Fruit fly (Drosophila melanogaster) whole organism, embryonic: ENCODE data around the gene AlaRS-m.

Source experiments
- Awh ChIP-seq: fragments of 200-800 bp; sonication (Bioruptor generic); IDR thresholded peaks from 2 replicates; pipeline ENCODE4, ENCODE4 v1.3.6; 2022; ENCODE audit warnings: missing biosample characterization, missing genetic modification characterization
- CG11247 ChIP-seq: fragments of 200-800 bp; sonication (Bioruptor generic); IDR thresholded peaks from 2 replicates; pipeline ENCODE4 v1.3.6; 2022; ENCODE audit warnings: missing biosample characterization, missing genetic modification characterization
- CG11456 ChIP-seq: fragments of 200-800 bp; sonication (Bioruptor generic); IDR thresholded peaks from 3 replicates; pipeline ENCODE4 v1.3.6; 2022; ENCODE audit warnings: missing biosample characterization, missing genetic modification characterization
- CG12236 ChIP-seq: fragments of 200-800 bp; sonication (Bioruptor generic); optimal IDR thresholded peaks from 2 replicates; lab custom pipeline; 2016; ENCODE audit warnings: missing biosample characterization, missing genetic modification characterization
- CG15479 ChIP-seq: fragments of 200-800 bp; sonication (Bioruptor generic); optimal IDR thresholded peaks from 3 replicates; lab custom pipeline; 2019; ENCODE audit warnings: missing biosample characterization, mild to moderate bottlenecking, missing genetic modification characterization, moderate library complexity
- CG1602 ChIP-seq: fragments of 200-800 bp; sonication (Bioruptor generic); optimal IDR thresholded peaks from 3 replicates; lab custom pipeline; 2016; ENCODE audit warnings: missing biosample characterization, missing genetic modification characterization
- CG16863 ChIP-seq: fragments of 200-800 bp; sonication (Bioruptor generic); optimal IDR thresholded peaks from 3 replicates; lab custom pipeline; 2016; ENCODE audit warnings: missing biosample characterization, missing genetic modification characterization
- CG1792 ChIP-seq: fragments of 200-800 bp; sonication (Bioruptor generic); optimal IDR thresholded peaks from 2 replicates; lab custom pipeline; 2016; ENCODE audit warnings: missing biosample characterization, missing genetic modification characterization
- CG31365 ChIP-seq: fragments of 200-800 bp; sonication (Bioruptor generic); optimal IDR thresholded peaks from 2 replicates; lab custom pipeline; 2018; ENCODE audit warnings: missing biosample characterization, mild to moderate bottlenecking, missing genetic modification characterization
- CG32772 ChIP-seq: fragments of 200-800 bp; sonication (Bioruptor generic); IDR thresholded peaks from 2 replicates; pipeline ENCODE4 v1.3.6; 2022; ENCODE audit warnings: missing biosample characterization, missing genetic modification characterization
- CG4707 ChIP-seq: fragments of 200-800 bp; sonication (Bioruptor generic); optimal IDR thresholded peaks from 2 replicates; lab custom pipeline; 2018; ENCODE audit warnings: missing biosample characterization, mild to moderate bottlenecking, missing genetic modification characterization, moderate library complexity
- CG6854 ChIP-seq: fragments of 200-800 bp; sonication (Bioruptor generic); optimal IDR thresholded peaks from 3 replicates; lab custom pipeline; 2017; ENCODE audit warnings: missing biosample characterization, mild to moderate bottlenecking, missing genetic modification characterization
- CG9215 ChIP-seq: fragments of 200-800 bp; sonication (Bioruptor generic); IDR thresholded peaks from 2 replicates; pipeline ENCODE4 v1.3.6; 2022; ENCODE audit warnings: missing biosample characterization, missing genetic modification characterization
- Camta ChIP-seq: fragments of 200-800 bp; sonication (Bioruptor generic); optimal IDR thresholded peaks from 2 replicates; lab custom pipeline; 2016; ENCODE audit warnings: missing biosample characterization, missing genetic modification characterization
- CoRest ChIP-seq: fragments of 200-800 bp; sonication (Bioruptor generic); optimal IDR thresholded peaks from 3 replicates; lab custom pipeline; 2018; ENCODE audit warnings: missing biosample characterization, mild to moderate bottlenecking, missing genetic modification characterization, moderate library complexity
- Deaf1 ChIP-seq: fragments of 200-800 bp; optimal IDR thresholded peaks from 3 replicates; lab custom pipeline; 2019; ENCODE audit warnings: missing biosample characterization, mild to moderate bottlenecking, missing genetic modification characterization, moderate library complexity
- Dek ChIP-seq: fragments of 200-800 bp; sonication (Bioruptor generic); optimal IDR thresholded peaks from 3 replicates; lab custom pipeline; 2019; ENCODE audit warnings: missing biosample characterization, mild to moderate bottlenecking, missing genetic modification characterization, moderate library complexity
- Ets65A ChIP-seq: fragments of 200-800 bp; sonication (Bioruptor generic); peaks from one replicate; lab custom pipeline; 2016; ENCODE audit warnings: missing biosample characterization, missing genetic modification characterization
- Fer1 ChIP-seq: fragments of 200-800 bp; sonication (Bioruptor generic); optimal IDR thresholded peaks from 2 replicates; lab custom pipeline; 2017; ENCODE audit warnings: missing biosample characterization, mild to moderate bottlenecking, missing genetic modification characterization
- Fer2 ChIP-seq: fragments of 200-800 bp; sonication (Bioruptor generic); optimal IDR thresholded peaks from 2 replicates; lab custom pipeline; 2018; ENCODE audit warnings: missing biosample characterization, mild to moderate bottlenecking, missing genetic modification characterization, moderate library complexity
- H2.0 ChIP-seq: fragments of 200-800 bp; sonication (Bioruptor generic); IDR thresholded peaks from 2 replicates; pipeline ENCODE4 v1.3.6; 2022; ENCODE audit warnings: missing biosample characterization, missing genetic modification characterization
- Hand ChIP-seq: fragments of 200-800 bp; sonication (Bioruptor generic); optimal IDR thresholded peaks from 2 replicates; lab custom pipeline; 2017; ENCODE audit warnings: mild to moderate bottlenecking, missing biosample characterization, missing genetic modification reagents, missing genetic modification characterization
- HmgD ChIP-seq: fragments of 200-800 bp; sonication (Bioruptor generic); optimal IDR thresholded peaks from 3 replicates; lab custom pipeline; 2016; ENCODE audit warnings: missing biosample characterization, missing genetic modification characterization
- Hr51 ChIP-seq, 2 experiments: fragments of 200-800 bp; sonication (Bioruptor generic); optimal IDR thresholded peaks; 2 replicates in 1 of 2; 3 replicates in 1 of 2; lab custom pipeline; 2016 to 2018; ENCODE audit warnings: missing biosample characterization in 2 of 2, missing genetic modification characterization in 2 of 2, mild to moderate bottlenecking in 1 of 2, moderate library complexity in 1 of 2
- MESR4 ChIP-seq: fragments of 200-800 bp; sonication (Bioruptor generic); optimal IDR thresholded peaks from 2 replicates; lab custom pipeline; 2018; ENCODE audit warnings: missing biosample characterization, mild to moderate bottlenecking, missing genetic modification characterization, moderate library complexity
- Mad ChIP-seq: fragments of 200-800 bp; sonication (Bioruptor generic); optimal IDR thresholded peaks from 2 replicates; lab custom pipeline; 2016; ENCODE audit warnings: missing biosample characterization, missing genetic modification characterization
- Myb ChIP-seq: fragments of 200-800 bp; sonication (Bioruptor generic); optimal IDR thresholded peaks from 2 replicates; lab custom pipeline; 2016; ENCODE audit warnings: missing biosample characterization, missing genetic modification characterization
- NFAT ChIP-seq: fragments of 200-800 bp; sonication (Bioruptor generic); IDR thresholded peaks from 2 replicates; pipeline ENCODE4 v1.3.6; 2022; ENCODE audit warnings: missing biosample characterization, missing genetic modification characterization
- PHDP ChIP-seq: fragments of 200-800 bp; sonication (Bioruptor generic); optimal IDR thresholded peaks from 3 replicates; lab custom pipeline; 2018; ENCODE audit warnings: missing biosample characterization, mild to moderate bottlenecking, missing genetic modification characterization, moderate library complexity
- Poxn ChIP-seq: fragments of 200-800 bp; sonication (Bioruptor generic); IDR thresholded peaks from 2 replicates; pipeline ENCODE4 v1.3.6; 2022; ENCODE audit warnings: missing biosample characterization, missing genetic modification characterization
- Scr ChIP-seq: fragments of 200-800 bp; sonication (Bioruptor generic); IDR thresholded peaks from 2 replicates; pipeline ENCODE4 v1.3.6; 2022; ENCODE audit warnings: missing biosample characterization, missing genetic modification characterization; ENCODE audit not compliant: partially characterized antibody
- Sox100B ChIP-seq: fragments of 200-800 bp; sonication (Bioruptor generic); optimal IDR thresholded peaks from 3 replicates; lab custom pipeline; 2018; ENCODE audit warnings: missing biosample characterization, mild to moderate bottlenecking, missing genetic modification characterization
- Sry-β ChIP-seq: fragments of 200-800 bp; sonication (Bioruptor generic); optimal IDR thresholded peaks from 2 replicates; lab custom pipeline; 2018; ENCODE audit warnings: missing biosample characterization, mild to moderate bottlenecking, missing genetic modification characterization, moderate library complexity
- Sry-δ ChIP-seq: fragments of 200-800 bp; sonication (Bioruptor generic); optimal IDR thresholded peaks from 2 replicates; lab custom pipeline; 2016; ENCODE audit warnings: missing biosample characterization, missing genetic modification characterization
- Stat92E ChIP-seq, 3 experiments: fragments of >200 bp in 2 of 3; fragments of 200-800 bp in 1 of 3; sonication (Bioruptor generic) in 1 of 3; optimal IDR thresholded peaks; 2 replicates each; lab custom pipeline; 2017 to 2019; ENCODE audit warnings: missing biosample characterization in 3 of 3, missing genetic modification characterization in 3 of 3, mild to moderate bottlenecking in 1 of 3, moderate library complexity in 1 of 3
- Xbp1 ChIP-seq: fragments of 200-800 bp; sonication (Bioruptor generic); optimal IDR thresholded peaks from 3 replicates; lab custom pipeline; 2016; ENCODE audit warnings: missing biosample characterization, mild to moderate bottlenecking, missing genetic modification characterization
- ac ChIP-seq: fragments of 200-800 bp; sonication (Bioruptor generic); optimal IDR thresholded peaks from 3 replicates; lab custom pipeline; 2017; ENCODE audit warnings: missing biosample characterization, mild to moderate bottlenecking, missing genetic modification characterization
- ase ChIP-seq: fragments of 200-800 bp; sonication (Bioruptor generic); IDR thresholded peaks from 3 replicates; pipeline ENCODE4 v1.3.6; 2022; ENCODE audit warnings: missing biosample characterization, missing genetic modification characterization
- br ChIP-seq: fragments of >200 bp; optimal IDR thresholded peaks from 2 replicates; lab custom pipeline; 2017
- cas ChIP-seq: fragments of 200-800 bp; sonication (Bioruptor generic); IDR thresholded peaks from 2 replicates; pipeline ENCODE4 v1.3.6; 2022; ENCODE audit warnings: missing biosample characterization, missing genetic modification characterization
- cg ChIP-seq: fragments of 200-800 bp; sonication (Bioruptor generic); optimal IDR thresholded peaks from 3 replicates; lab custom pipeline; 2019; ENCODE audit warnings: missing biosample characterization, mild to moderate bottlenecking, missing genetic modification characterization, moderate library complexity
- chm ChIP-seq: fragments of 200-800 bp; sonication (Bioruptor generic); IDR thresholded peaks from 2 replicates; pipeline ENCODE4 v1.3.6; 2022; ENCODE audit warnings: missing biosample characterization, missing genetic modification characterization
- croc ChIP-seq: fragments of 200-800 bp; sonication (Bioruptor generic); conservative IDR thresholded peaks from 3 replicates; pipeline ENCODE4 v1.3.6; 2022; ENCODE audit warnings: missing biosample characterization, missing genetic modification characterization
- dan ChIP-seq: fragments of 200-800 bp; sonication (Bioruptor generic); IDR thresholded peaks from 2 replicates; pipeline ENCODE4 v1.3.6; 2022; ENCODE audit warnings: missing biosample characterization, missing genetic modification characterization
- gce ChIP-seq: fragments of 200-800 bp; sonication (Bioruptor generic); IDR thresholded peaks from 3 replicates; pipeline ENCODE4 v1.3.6; 2022; ENCODE audit warnings: missing biosample characterization, missing genetic modification characterization
- nom ChIP-seq: fragments of 200-800 bp; sonication (Bioruptor generic); optimal IDR thresholded peaks from 2 replicates; lab custom pipeline; 2017; ENCODE audit warnings: missing biosample characterization, missing genetic modification characterization, mild to moderate bottlenecking, moderate library complexity, missing genetic modification reagents
- odd ChIP-seq: fragments of 200-800 bp; sonication (Bioruptor generic); optimal IDR thresholded peaks from 2 replicates; lab custom pipeline; 2017; ENCODE audit warnings: missing biosample characterization, mild to moderate bottlenecking, missing genetic modification characterization
- pfk ChIP-seq: fragments of 200-800 bp; sonication (Bioruptor generic); optimal IDR thresholded peaks from 2 replicates; lab custom pipeline; 2018; ENCODE audit warnings: missing biosample characterization, mild to moderate bottlenecking, missing genetic modification characterization, moderate library complexity
- prd ChIP-seq, 3 experiments: fragments of >200 bp in 2 of 3; fragments of 200-800 bp in 1 of 3; sonication (Bioruptor generic) in 1 of 3; optimal IDR thresholded peaks in 2 of 3; IDR thresholded peaks in 1 of 3; 2 replicates in 2 of 3; 3 replicates in 1 of 3; pipeline versions ENCODE4 v1.3.6 to Lab custom; 2017 to 2022; ENCODE audit warnings: missing biosample characterization in 1 of 3, missing genetic modification characterization in 1 of 3
- pros ChIP-seq: fragments of 200-800 bp; sonication (Bioruptor generic); optimal IDR thresholded peaks from 3 replicates; lab custom pipeline; 2019; ENCODE audit warnings: missing biosample characterization, mild to moderate bottlenecking, missing genetic modification characterization, moderate library complexity
- ssp ChIP-seq: fragments of 200-800 bp; sonication (Bioruptor generic); IDR thresholded peaks from 2 replicates; pipeline ENCODE4 v1.3.6; 2022; ENCODE audit warnings: missing biosample characterization, missing genetic modification characterization
- zfh1 ChIP-seq: fragments of 200-800 bp; sonication (Bioruptor generic); IDR thresholded peaks from 3 replicates; pipeline ENCODE4 v1.3.6; 2022; ENCODE audit warnings: missing biosample characterization, missing genetic modification characterization

Gene AlaRS-m

DNA sequence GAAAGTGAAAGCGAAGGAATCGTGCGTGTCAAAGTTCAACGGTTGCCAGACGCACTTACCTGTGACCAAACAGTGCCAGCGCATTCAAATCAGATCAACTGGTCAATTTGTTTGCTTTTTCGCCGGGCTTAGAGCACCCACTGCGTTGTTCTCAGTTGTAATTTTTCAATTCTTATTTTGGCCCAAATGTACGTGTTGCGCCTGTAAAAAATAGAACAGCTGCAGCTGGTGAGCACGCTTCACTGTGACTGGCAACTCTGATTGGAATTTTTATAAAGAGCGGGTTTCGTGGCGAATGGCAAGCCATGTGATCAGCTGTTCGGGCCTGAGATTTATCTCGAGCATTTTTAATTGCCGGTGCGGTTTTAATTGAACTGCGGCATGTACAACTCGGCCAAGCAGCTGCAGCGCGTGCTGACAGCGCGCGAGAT is at the start of gene AlaRS-m, which contains the start of gene Fitm (continued):
- TF ChIP-seq Mad (GFP tag; lab: Kevin White, UChicago): no peak
- no peak for TF ChIP-seq CG12236 (GFP tag; lab: Kevin White, UChicago)
- no peak for TF ChIP-seq Hr51 (GFP tag; optimal IDR thresholded peaks at IDR 0.05; lab: Kevin White, UChicago)
- TF ChIP-seq Dek (tag; lab: Kevin White, UChicago): no peak
- TF ChIP-seq croc (GFP tag; lab: Robert Waterston, UW): no peak
- TF ChIP-seq CG4707 (GFP tag; lab: Kevin White, UChicago): no peak
- no peak for TF ChIP-seq cas (GFP tag; lab: Robert Waterston, UW)
- TF ChIP-seq nom (GFP tag; lab: Kevin White, UChicago): peak; percentile 17
- TF ChIP-seq HmgD: no peak
- TF ChIP-seq odd: no peak
- TF ChIP-seq Camta (GFP tag; lab: Kevin White, UChicago): no peak
- no peak for TF ChIP-seq Xbp1 (GFP tag; lab: Kevin White, UChicago)
- no peak for TF ChIP-seq pfk (GFP tag; lab: Kevin White, UChicago)
- TF ChIP-seq Awh: no peak
- TF ChIP-seq CG1602 (GFP tag; lab: Kevin White, UChicago): no peak
- no peak for TF ChIP-seq chm (GFP tag; lab: Robert Waterston, UW)
- TF ChIP-seq CG1792 (GFP tag; lab: Kevin White, UChicago): no peak
- no peak for TF ChIP-seq Myb
- no peak for TF ChIP-seq Stat92E (GFP tag; optimal IDR thresholded peaks at IDR 0.05; lab: Kevin White, UChicago)
- peak; percentile 42 for TF ChIP-seq Sry-β (GFP tag; lab: Kevin White, UChicago)
- TF ChIP-seq CG15479 (GFP tag; lab: Kevin White, UChicago): no peak
- TF ChIP-seq ac: no peak
- no peak for TF ChIP-seq CG6854 (GFP tag; lab: Kevin White, UChicago)
- TF ChIP-seq Hand (GFP tag; lab: Kevin White, UChicago): no peak
- peak; percentile 82 for TF ChIP-seq Ets65A (GFP tag; lab: Kevin White, UChicago)
- no peak for TF ChIP-seq prd (optimal IDR thresholded peaks at IDR 0.05; lab: Kevin White, UChicago)
- TF ChIP-seq prd (GFP tag; IDR thresholded peaks at IDR 0.05; lab: Robert Waterston, UW): no peak
- no peak for TF ChIP-seq CG16863 (GFP tag; lab: Kevin White, UChicago)
- no peak for TF ChIP-seq Deaf1 (tag; lab: Kevin White, UChicago)
- TF ChIP-seq ssp: no peak
- TF ChIP-seq CG9215: no peak
- TF ChIP-seq Fer1 (GFP tag; lab: Kevin White, UChicago): peak; percentile 7
- no peak for TF ChIP-seq CoRest (tag; lab: Kevin White, UChicago)
- no peak for TF ChIP-seq Sox100B (GFP tag; lab: Kevin White, UChicago)
- no peak for TF ChIP-seq CG31365 (tag; lab: Kevin White, UChicago)
- no peak for TF ChIP-seq dan (GFP tag; lab: Robert Waterston, UW)
- TF ChIP-seq zfh1 (GFP tag; lab: Robert Waterston, UW): no peak
- no peak for TF ChIP-seq Fer2 (tag; lab: Kevin White, UChicago)
- TF ChIP-seq PHDP (tag; lab: Kevin White, UChicago): no peak
- no peak for TF ChIP-seq H2.0 (GFP tag; lab: Robert Waterston, UW)
- no peak for TF ChIP-seq br (lab: Kevin White, UChicago)
- no peak for TF ChIP-seq Sry-δ (GFP tag; lab: Kevin White, UChicago)
- TF ChIP-seq gce (GFP tag; lab: Robert Waterston, UW): no peak
- TF ChIP-seq Scr: no peak
- TF ChIP-seq ase (GFP tag; lab: Robert Waterston, UW): no peak
- TF ChIP-seq NFAT (GFP tag; lab: Robert Waterston, UW): peak; percentile 45; the same call in 1 of the 2 replicates
- TF ChIP-seq Poxn (GFP tag; lab: Robert Waterston, UW): no peak
- TF ChIP-seq cg (GFP tag; lab: Kevin White, UChicago): no peak
- no peak for TF ChIP-seq CG11247 (GFP tag; lab: Robert Waterston, UW)
- TF ChIP-seq CG32772 (GFP tag; lab: Robert Waterston, UW): no peak
- no peak for TF ChIP-seq pros (GFP tag; lab: Kevin White, UChicago)
- peak; percentile 68 for TF ChIP-seq MESR4 (GFP tag; lab: Kevin White, UChicago)
- no peak for TF ChIP-seq CG11456 (GFP tag; lab: Robert Waterston, UW)
